Worm (Caenorhabditis elegans) whole organism, mixed stage, embryonic: Measurements from ENCODE around the gene mtl-2.

Experiments
- M03D4.4 ChIP-seq: sonication (generic microtip); optimal IDR thresholded peaks from 2 replicates; lab custom pipeline; 2017; ENCODE audit warnings: mild to moderate bottlenecking, missing genetic modification characterization, missing compliant biosample characterization
- bed-3 ChIP-seq: fragments of 200-800 bp; sonication (Bioruptor generic); optimal IDR thresholded peaks from 3 replicates; lab custom pipeline; 2018; ENCODE audit warnings: mild to moderate bottlenecking, missing genetic modification characterization, moderate library complexity, missing compliant biosample characterization
- ceh-39 ChIP-seq: fragments of 150-350 bp; optimal IDR thresholded peaks from 2 replicates; lab custom pipeline; 2014; ENCODE audit warnings: missing biosample characterization, missing genetic modification characterization
- ceh-43 ChIP-seq: fragments of 200-800 bp; sonication (Bioruptor generic); optimal IDR thresholded peaks from 2 replicates; lab custom pipeline; 2018; ENCODE audit warnings: mild to moderate bottlenecking, missing genetic modification characterization, moderate library complexity, missing compliant biosample characterization
- ces-1 ChIP-seq: fragments of 150-350 bp; optimal IDR thresholded peaks from 2 replicates; lab custom pipeline; 2014; ENCODE audit warnings: missing biosample characterization, missing genetic modification reagents, missing genetic modification characterization
- cnd-1 ChIP-seq: fragments of 200-800 bp; sonication (Bioruptor generic); optimal IDR thresholded peaks from 2 replicates; lab custom pipeline; 2018; ENCODE audit warnings: mild to moderate bottlenecking, missing genetic modification characterization, missing compliant biosample characterization
- drap-1 ChIP-seq: fragments of 200-800 bp; sonication (Bioruptor generic); optimal IDR thresholded peaks from 3 replicates; lab custom pipeline; 2018; ENCODE audit warnings: mild to moderate bottlenecking, missing genetic modification characterization, missing compliant biosample characterization
- elt-1 ChIP-seq: sonication (generic microtip); optimal IDR thresholded peaks from 2 replicates; lab custom pipeline; 2017; ENCODE audit warnings: missing genetic modification characterization, mild to moderate bottlenecking, missing compliant biosample characterization, antibody characterized with exemption, moderate library complexity, borderline replicate concordance; ENCODE audit not compliant: insufficient read depth
- elt-3 ChIP-seq: fragments of 150-350 bp; optimal IDR thresholded peaks from 2 replicates; lab custom pipeline; 2014; ENCODE audit warnings: missing biosample characterization, missing genetic modification characterization
- flh-1 ChIP-seq: fragments of 200-800 bp; sonication (Bioruptor generic); optimal IDR thresholded peaks from 2 replicates; lab custom pipeline; 2018; ENCODE audit warnings: mild to moderate bottlenecking, missing genetic modification characterization, moderate library complexity, missing compliant biosample characterization
- ham-2 ChIP-seq: fragments of 200-800 bp; sonication (Bioruptor generic); optimal IDR thresholded peaks from 2 replicates; lab custom pipeline; 2018; ENCODE audit warnings: mild to moderate bottlenecking, missing genetic modification characterization, missing compliant biosample characterization
- hlh-1 ChIP-seq: fragments of 150-350 bp; optimal IDR thresholded peaks from 2 replicates; lab custom pipeline; 2014; ENCODE audit warnings: missing biosample characterization, missing genetic modification reagents, missing genetic modification characterization
- lin-13 ChIP-seq: fragments of 150-350 bp; optimal IDR thresholded peaks from 2 replicates; lab custom pipeline; 2014; ENCODE audit warnings: missing biosample characterization, missing genetic modification characterization
- lin-32 ChIP-seq: fragments of 200-800 bp; sonication (Bioruptor generic); optimal IDR thresholded peaks from 2 replicates; lab custom pipeline; 2018; ENCODE audit warnings: mild to moderate bottlenecking, missing genetic modification characterization, missing compliant biosample characterization
- mab-5 ChIP-seq: fragments of 150-350 bp; optimal IDR thresholded peaks from 2 replicates; lab custom pipeline; 2014; ENCODE audit warnings: missing biosample characterization, missing genetic modification characterization
- mep-1 ChIP-seq: fragments of 150-350 bp; optimal IDR thresholded peaks from 2 replicates; lab custom pipeline; 2017; ENCODE audit warnings: missing biosample characterization, missing genetic modification reagents, missing genetic modification characterization, inconsistent platforms
- mls-2 ChIP-seq: sonication (generic microtip); optimal IDR thresholded peaks from 2 replicates; lab custom pipeline; 2016; ENCODE audit warnings: mild to moderate bottlenecking, missing genetic modification characterization, moderate library complexity, missing compliant biosample characterization
- nhr-12 ChIP-seq: fragments of 150-350 bp; optimal IDR thresholded peaks from 2 replicates; lab custom pipeline; 2014; ENCODE audit warnings: missing biosample characterization, missing genetic modification characterization
- nhr-2 ChIP-seq: fragments of 150-350 bp; optimal IDR thresholded peaks from 2 replicates; lab custom pipeline; 2014; ENCODE audit warnings: missing biosample characterization, missing genetic modification characterization
- nhr-28 ChIP-seq: fragments of 150-350 bp; optimal IDR thresholded peaks from 2 replicates; lab custom pipeline; 2014; ENCODE audit warnings: missing biosample characterization, missing genetic modification characterization
- nhr-76 ChIP-seq: sonication (generic microtip); optimal IDR thresholded peaks from 2 replicates; lab custom pipeline; 2017; ENCODE audit warnings: missing biosample characterization, missing genetic modification characterization
- pha-4 ChIP-seq: fragments of 150-350 bp; optimal IDR thresholded peaks from 2 replicates; lab custom pipeline; 2018; ENCODE audit warnings: missing biosample characterization, missing genetic modification reagents, missing genetic modification characterization
- sem-2 ChIP-seq: fragments of 200-800 bp; sonication (Bioruptor generic); optimal IDR thresholded peaks from 2 replicates; lab custom pipeline; 2018; ENCODE audit warnings: mild to moderate bottlenecking, missing genetic modification characterization, missing compliant biosample characterization
- snpc-4 ChIP-seq: fragments of 150-350 bp; optimal IDR thresholded peaks from 2 replicates; lab custom pipeline; 2014; ENCODE audit warnings: missing biosample characterization, missing genetic modification characterization
- sptf-1 ChIP-seq: sonication (generic microtip); optimal IDR thresholded peaks from 2 replicates; lab custom pipeline; 2017; ENCODE audit warnings: mild to moderate bottlenecking, missing genetic modification characterization, moderate library complexity, missing compliant biosample characterization
- unc-120 ChIP-seq: sonication (generic microtip); optimal IDR thresholded peaks from 2 replicates; lab custom pipeline; 2017; ENCODE audit warnings: missing genetic modification characterization, missing compliant biosample characterization; ENCODE audit not compliant: poor library complexity, severe bottlenecking
- unc-39 ChIP-seq: fragments of 150-350 bp; optimal IDR thresholded peaks from 2 replicates; lab custom pipeline; 2014; ENCODE audit warnings: missing biosample characterization, missing genetic modification characterization
- unc-62 ChIP-seq: fragments of 150-350 bp; optimal IDR thresholded peaks from 2 replicates; lab custom pipeline; 2014; ENCODE audit warnings: missing biosample characterization, missing genetic modification reagents, missing genetic modification characterization
- zip-8 ChIP-seq: fragments of 150-350 bp; optimal IDR thresholded peaks from 2 replicates; lab custom pipeline; 2014; ENCODE audit warnings: missing biosample characterization, missing genetic modification characterization
- ztf-11 ChIP-seq: fragments of 150-350 bp; optimal IDR thresholded peaks from 2 replicates; lab custom pipeline; 2014; ENCODE audit warnings: missing biosample characterization, missing genetic modification characterization

mtl-2 gene

ce11 chrV:14018640-14019039 lies at the start of gene mtl-2, which contains the start of gene T08G5.1:
mtl-2 (minus strand) TSS chrV:14018673.
T08G5.1 (plus strand) TSS chrV:14018766.
- TF ChIP-seq snpc-4 (no peak), sem-2 (GFP tag; lab: Kevin White, UChicago) (no peak), elt-3 (tag; lab: Kevin White, UChicago) (no peak), lin-13 (tag; lab: Kevin White, UChicago) (no peak), flh-1 (GFP tag; lab: Kevin White, UChicago) (no peak), ztf-11 (tag; lab: Kevin White, UChicago) (no peak), mep-1 (tag; lab: Kevin White, UChicago) (no peak), hlh-1 (tag; lab: Kevin White, UChicago) (no peak), ceh-39 (no peak), nhr-12 (tag; lab: Kevin White, UChicago) (no peak), mab-5 (no peak), ceh-43 (no peak), pha-4 (tag; lab: Kevin White, UChicago) (no peak)
- TF ChIP-seq, all 35 proteins: peak for 0

- TF ChIP-seq lin-32 (GFP tag; lab: Kevin White, UChicago) (no peak), unc-62 (GFP tag; lab: Kevin White, UChicago) (no peak), ham-2 (GFP tag; lab: Kevin White, UChicago) (no peak), unc-39 (tag; lab: Kevin White, UChicago) (no peak), nhr-12 (tag; lab: Kevin White, UChicago) (no peak), snpc-4 (no peak), lin-13 (tag; lab: Kevin White, UChicago) (no peak), ceh-43 (no peak), bed-3 (no peak), sem-2 (GFP tag; lab: Kevin White, UChicago) (no peak), zip-8 (tag; lab: Kevin White, UChicago) (no peak)
- TF ChIP-seq, all 35 proteins: peak for 0
Measured at ce11 chrV:14067816-14068296, 49.4 kb upstream of the mtl-2 start, which contains the start of gene D1086.17. D1086.17 (plus strand) TSS chrV:14067866.

ce11 chrV:14064422-14064821 lies 45.9 kb upstream of the mtl-2 start, which contains the start of gene D1086.21:
D1086.21 (plus strand) TSS chrV:14064722.
- TF ChIP-seq nhr-28 (tag; lab: Kevin White, UChicago) (no peak), ceh-39 (no peak), elt-3 (tag; lab: Kevin White, UChicago) (no peak), unc-120 (tag; lab: Kevin White, UChicago) (no peak), M03D4.4 (no peak), nhr-76 (no peak), cnd-1 (tag; lab: Kevin White, UChicago) (no peak), nhr-2 (tag; lab: Kevin White, UChicago) (no peak), elt-1 (tag; lab: Kevin White, UChicago) (no peak), lin-32 (GFP tag; lab: Kevin White, UChicago) (no peak), mab-5 (no peak), snpc-4 (no peak), drap-1 (GFP tag; lab: Kevin White, UChicago) (no peak), nhr-12 (tag; lab: Kevin White, UChicago) (no peak), sptf-1 (tag; lab: Kevin White, UChicago) (no peak), mep-1 (tag; lab: Kevin White, UChicago) (no peak), unc-39 (tag; lab: Kevin White, UChicago) (no peak), mls-2 (tag; lab: Kevin White, UChicago) (no peak)

ce11 chrV:14063980-14064379 lies 45.5 kb upstream of the mtl-2 start:
- TF ChIP-seq M03D4.4: no peak
- TF ChIP-seq nhr-76: no peak
- no peak for TF ChIP-seq lin-13 (tag; lab: Kevin White, UChicago)
- no peak for TF ChIP-seq nhr-12 (tag; lab: Kevin White, UChicago)
- no peak for TF ChIP-seq nhr-28 (tag; lab: Kevin White, UChicago)
- TF ChIP-seq zip-8 (tag; lab: Kevin White, UChicago): no peak
- no peak for TF ChIP-seq unc-62 (GFP tag; lab: Kevin White, UChicago)
- TF ChIP-seq ham-2 (GFP tag; lab: Kevin White, UChicago): no peak
- TF ChIP-seq sem-2 (GFP tag; lab: Kevin White, UChicago): no peak
- TF ChIP-seq ztf-11 (tag; lab: Kevin White, UChicago): no peak
- no peak for TF ChIP-seq mab-5
- no peak for TF ChIP-seq snpc-4
- no peak for TF ChIP-seq drap-1 (GFP tag; lab: Kevin White, UChicago)
- TF ChIP-seq ces-1 (GFP tag; lab: Kevin White, UChicago): no peak
- no peak for TF ChIP-seq hlh-1 (tag; lab: Kevin White, UChicago)
- no peak for TF ChIP-seq nhr-2 (tag; lab: Kevin White, UChicago)
